Worm (Caenorhabditis elegans): ENCODE results near the gene hil-2.

hil-2 gene

DNA sequence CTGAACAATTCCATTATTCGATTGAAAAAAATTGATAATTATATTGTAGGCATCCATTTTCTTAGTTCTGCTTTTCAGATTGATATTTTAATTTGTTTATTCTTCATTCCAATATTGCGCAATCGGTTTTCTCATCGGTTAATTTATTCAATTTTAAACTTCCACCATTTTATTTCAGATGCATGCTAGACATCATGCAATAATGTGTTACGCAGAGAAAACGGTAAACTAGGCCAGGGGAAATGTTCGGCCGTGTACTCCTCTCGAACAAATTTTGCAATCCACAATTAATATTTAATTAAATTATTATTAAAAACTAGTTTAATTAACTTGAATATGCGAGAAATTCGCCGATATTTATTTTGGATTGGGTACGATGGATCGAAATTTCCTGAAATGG, 27.6 kb downstream of the hil-2 start, which contains the start of gene Y73B6BL.29 (continued):
- TF ChIP-seq F10E7.11 (tag; optimal IDR thresholded peaks at IDR 0.05): peak; percentile 61
- TF ChIP-seq ama-1 (optimal IDR thresholded peaks at IDR 0.05): no peak
- peak in 1 of 2 experiments; percentile 69 for TF ChIP-seq ama-1 (GFP tag; optimal IDR thresholded peaks at IDR 0.05)
- no peak for TF ChIP-seq F49E8.2 (tag; optimal IDR thresholded peaks at IDR 0.05; ENCODE audit: insufficient read depth)
- TF ChIP-seq hsf-1 (GFP tag; IDR thresholded peaks at IDR 0.05): 0 out of 2 replicates have a peak, but pooled peaks have one; percentile 13
- no peak for TF ChIP-seq Y79H2A.3 (GFP tag; conservative IDR thresholded peaks at IDR 0.05)
- TF ChIP-seq F39B2.1 (GFP tag; IDR thresholded peaks at IDR 0.05): peak; percentile 58; the same call in 1 of the 2 replicates
- TF ChIP-seq C17E4.6 (GFP tag; IDR thresholded peaks at IDR 0.05): no peak
- peak in 2 of 3 experiments; percentile 69 to 95 for TF ChIP-seq lin-35 (GFP tag; optimal IDR thresholded peaks at IDR 0.05)
- peak; percentile 78 for TF ChIP-seq B0035.1 (tag; optimal IDR thresholded peaks at IDR 0.05)
- TF ChIP-seq lin-54 (GFP tag; optimal IDR thresholded peaks at IDR 0.05): peak; percentile 94
- peak; percentile 63 for TF ChIP-seq nfyb-1 (GFP tag; IDR thresholded peaks at IDR 0.05)
- TF ChIP-seq pbrm-1 (GFP tag; IDR thresholded peaks at IDR 0.05): peak; percentile 53; the same call in 1 of the 2 replicates
- peak; percentile 72 for TF ChIP-seq aptf-2 (GFP tag; conservative IDR thresholded peaks at IDR 0.05)
- TF ChIP-seq madf-3 (GFP tag; IDR thresholded peaks at IDR 0.05): peak; percentile 82
- TF ChIP-seq ztf-25 (GFP tag; IDR thresholded peaks at IDR 0.05): peak; percentile 78
- 0 out of 2 replicates have a peak, but pooled peaks have one; percentile 14 for TF ChIP-seq ztf-6 (GFP tag; IDR thresholded peaks at IDR 0.05)
- TF ChIP-seq lsy-27 (tag; optimal IDR thresholded peaks at IDR 0.05; ENCODE audit: borderline replicate concordance, insufficient read depth): no peak
- TF ChIP-seq Y53G8AR.9 (GFP tag; conservative IDR thresholded peaks at IDR 0.05): peak; percentile 84
- no peak for TF ChIP-seq T26A5.8 (tag; optimal IDR thresholded peaks at IDR 0.05)
- no peak for TF ChIP-seq Y95B8A.8 (GFP tag; IDR thresholded peaks at IDR 0.05)
- no peak for TF ChIP-seq sdz-38 (tag; optimal IDR thresholded peaks at IDR 0.05)
- peak; percentile 1 for TF ChIP-seq ztf-26 (tag; optimal IDR thresholded peaks at IDR 0.05)
- 0 out of 2 replicates have a peak, but pooled peaks have one; percentile 35 for TF ChIP-seq B0336.3 (GFP tag; IDR thresholded peaks at IDR 0.05)
- TF ChIP-seq ztf-28 (GFP tag; IDR thresholded peaks at IDR 0.05): 0 out of 2 replicates have a peak, but pooled peaks have one; percentile 71
- no peak for TF ChIP-seq lin-26 (GFP tag; IDR thresholded peaks at IDR 0.05)
- 0 out of 2 replicates have a peak, but pooled peaks have one; percentile 43 for TF ChIP-seq ceh-40 (GFP tag; IDR thresholded peaks at IDR 0.05)
- peak; percentile 63; the same call in 1 of the 2 replicates for TF ChIP-seq D2030.7 (GFP tag; IDR thresholded peaks at IDR 0.05)
- TF ChIP-seq athp-1 (tag; optimal IDR thresholded peaks at IDR 0.05): peak; percentile 39
- 0 out of 2 replicates have a peak, but pooled peaks have one; percentile 63 for TF ChIP-seq bed-1 (GFP tag; IDR thresholded peaks at IDR 0.05)
- no peak for TF ChIP-seq mel-28 (tag; optimal IDR thresholded peaks at IDR 0.05; ENCODE audit: borderline replicate concordance)
- TF ChIP-seq lir-1 (GFP tag; conservative IDR thresholded peaks at IDR 0.05): peak; percentile 90
- peak; percentile 5 for TF ChIP-seq snpc-3.4 (tag; optimal IDR thresholded peaks at IDR 0.05)
- peak; percentile 24 for TF ChIP-seq F23B12.7 (tag; optimal IDR thresholded peaks at IDR 0.05; ENCODE audit: insufficient read depth)
- no peak for TF ChIP-seq F57A8.1 (GFP tag; optimal IDR thresholded peaks at IDR 0.05)
- peak; percentile 61 for TF ChIP-seq F52B5.7 (tag; optimal IDR thresholded peaks at IDR 0.05)
- TF ChIP-seq egrh-3 (GFP tag; IDR thresholded peaks at IDR 0.05): no peak
- TF ChIP-seq ztf-3 (GFP tag; optimal IDR thresholded peaks at IDR 0.05): no peak
- peak; percentile 7 for TF ChIP-seq gei-17 (GFP tag; optimal IDR thresholded peaks at IDR 0.05)
- no peak for TF ChIP-seq zfh-2 (GFP tag; conservative IDR thresholded peaks at IDR 0.05)
- peak; percentile 70 for TF ChIP-seq tbp1 (GFP tag; optimal IDR thresholded peaks at IDR 0.05)
- no peak for TF ChIP-seq ets-4 (GFP tag; optimal IDR thresholded peaks at IDR 0.05)
- peak; percentile 74 for TF ChIP-seq snpc-1.1 (tag; optimal IDR thresholded peaks at IDR 0.05; ENCODE audit: insufficient read depth)
- no peak for TF ChIP-seq Y53F4B.3 (GFP tag; IDR thresholded peaks at IDR 0.05)
- peak; percentile 55; the same call in 1 of the 2 replicates for TF ChIP-seq K11D2.4 (GFP tag; IDR thresholded peaks at IDR 0.05)
- no peak for TF ChIP-seq fkh-3 (tag; optimal IDR thresholded peaks at IDR 0.05)
- TF ChIP-seq let-607 (tag; optimal IDR thresholded peaks at IDR 0.05): peak; percentile 23 to 80
